Worm (Caenorhabditis elegans): Measurements from ENCODE around the gene rpl-35.

rpl-35 gene

ce11 chrIII:7854494-7855184, at the start of gene rpl-35:
TSS of gene rpl-35 (plus strand) at chrIII:7855134.
- peak; percentile 94 for TF ChIP-seq nhr-237 (tag; optimal IDR thresholded peaks at IDR 0.05)
- peak; percentile 100 for TF ChIP-seq gmeb-1 (tag; optimal IDR thresholded peaks at IDR 0.05)
- peak; percentile 100 for TF ChIP-seq ceh-16 (tag; optimal IDR thresholded peaks at IDR 0.05)
- peak; percentile 69 for TF ChIP-seq elt-1 (tag; optimal IDR thresholded peaks at IDR 0.05)
- TF ChIP-seq ztf-11 (tag; optimal IDR thresholded peaks at IDR 0.05), result peak; percentile 76
- peak; percentile 72 for TF ChIP-seq nhr-12 (tag; optimal IDR thresholded peaks at IDR 0.05)
- TF ChIP-seq Y55F3AM.14 (GFP tag; optimal IDR thresholded peaks at IDR 0.05), result peak; percentile 99
- peak; percentile 94 for TF ChIP-seq ZK546.5 (tag; optimal IDR thresholded peaks at IDR 0.05)
- no peak for TF ChIP-seq elt-3 (tag; optimal IDR thresholded peaks at IDR 0.05)
- no peak for TF ChIP-seq aly-2 (tag; optimal IDR thresholded peaks at IDR 0.05)
- peak; percentile 94 for TF ChIP-seq nhr-10 (tag; optimal IDR thresholded peaks at IDR 0.05)
- peak; percentile 98 for TF ChIP-seq ceh-82 (tag; optimal IDR thresholded peaks at IDR 0.05)
- TF ChIP-seq sem-4 (tag; optimal IDR thresholded peaks at IDR 0.05), result peak; percentile 100
- TF ChIP-seq ztf-4 (tag; optimal IDR thresholded peaks at IDR 0.05), result peak; percentile 100
- TF ChIP-seq nhr-6 (tag; optimal IDR thresholded peaks at IDR 0.05), result peak; percentile 100
- no peak for TF ChIP-seq alr-1 (tag; optimal IDR thresholded peaks at IDR 0.05)
- TF ChIP-seq lin-11 (tag; optimal IDR thresholded peaks at IDR 0.05), result peak; percentile 100
- TF ChIP-seq fos-1 (tag; optimal IDR thresholded peaks at IDR 0.05), result peak; percentile 99
- peak; percentile 99 for TF ChIP-seq zag-1 (tag; optimal IDR thresholded peaks at IDR 0.05)
- peak; percentile 99 for TF ChIP-seq lin-13 (GFP tag; optimal IDR thresholded peaks at IDR 0.05)
- TF ChIP-seq mdl-1 (tag; optimal IDR thresholded peaks at IDR 0.05), result peak; percentile 51 to 96
- TF ChIP-seq mab-5 (tag; optimal IDR thresholded peaks at IDR 0.05), result peak; percentile 98
- TF ChIP-seq blmp-1 (tag; optimal IDR thresholded peaks at IDR 0.05; ENCODE audit: insufficient read depth), result peak; percentile 97
- TF ChIP-seq peb-1 (tag; optimal IDR thresholded peaks at IDR 0.05), result peak; percentile 52
- peak; percentile 98 to 99 for TF ChIP-seq lsy-2 (tag; optimal IDR thresholded peaks at IDR 0.05)
- peak; percentile 93 for TF ChIP-seq ama-1 (optimal IDR thresholded peaks at IDR 0.05)
- peak; percentile 98 for TF ChIP-seq skn-1 (tag; optimal IDR thresholded peaks at IDR 0.05)
- peak; percentile 20 for TF ChIP-seq unc-39 (tag; optimal IDR thresholded peaks at IDR 0.05)
- peak; percentile 100 for TF ChIP-seq sma-3 (GFP tag; optimal IDR thresholded peaks at IDR 0.05)
- TF ChIP-seq mbf-1 (tag; optimal IDR thresholded peaks at IDR 0.05), result peak; percentile 66
- peak; percentile 71 for TF ChIP-seq dmd-4 (tag; optimal IDR thresholded peaks at IDR 0.05)
- peak; percentile 100 for TF ChIP-seq crh-2 (tag; optimal IDR thresholded peaks at IDR 0.05)
- peak; percentile 100 for TF ChIP-seq unc-55 (GFP tag; optimal IDR thresholded peaks at IDR 0.05)
- peak; percentile 99 for TF ChIP-seq nhr-129 (tag; optimal IDR thresholded peaks at IDR 0.05)
- peak; percentile 100 for TF ChIP-seq F13H6.1 (tag; optimal IDR thresholded peaks at IDR 0.05)
- peak; percentile 90 for TF ChIP-seq lin-39 (tag; optimal IDR thresholded peaks at IDR 0.05)
- TF ChIP-seq unc-62 (GFP tag; optimal IDR thresholded peaks at IDR 0.05), result peak; percentile 96
- peak; percentile 94 for TF ChIP-seq nhr-77 (tag; optimal IDR thresholded peaks at IDR 0.05)
- peak; percentile 100 for TF ChIP-seq nhr-21 (tag; optimal IDR thresholded peaks at IDR 0.05)
- TF ChIP-seq egl-27 (tag; optimal IDR thresholded peaks at IDR 0.05), result peak; percentile 99
- TF ChIP-seq R02D3.7 (tag; optimal IDR thresholded peaks at IDR 0.05), result peak; percentile 88
- TF ChIP-seq snpc-4 (tag; optimal IDR thresholded peaks at IDR 0.05), result peak; percentile 93
- peak; percentile 82 for TF ChIP-seq nhr-11 (tag; optimal IDR thresholded peaks at IDR 0.05)
- TF ChIP-seq nhr-23 (tag; optimal IDR thresholded peaks at IDR 0.05), result peak; percentile 15
- TF ChIP-seq nhr-25 (tag; optimal IDR thresholded peaks at IDR 0.05), result peak; percentile 100
- 0 out of 2 replicates have a peak, but pooled peaks have one; percentile 86 for TF ChIP-seq ztf-1 (GFP tag; conservative IDR thresholded peaks at IDR 0.05)
- TF ChIP-seq sma-9 (GFP tag; optimal IDR thresholded peaks at IDR 0.05), result peak; percentile 99
- TF ChIP-seq sma-9 (tag; optimal IDR thresholded peaks at IDR 0.05), result peak; percentile 16
- peak; percentile 100 for TF ChIP-seq C34F6.9 (tag; optimal IDR thresholded peaks at IDR 0.05)

Data from whole organism, L2 larva.